Worm (Caenorhabditis elegans) whole organism, mixed stage, embryonic: ENCODE measurements around the gene har-1.
A peak's percentile ranks its signal among the peaks of the same experiment; 100 is the strongest.

Source experiments
- mab-5 ChIP-seq: fragments of 150-350 bp; optimal IDR thresholded peaks from 2 replicates; lab custom pipeline; 2014; ENCODE audit warnings: missing biosample characterization, missing genetic modification characterization
- mep-1 ChIP-seq: fragments of 150-350 bp; optimal IDR thresholded peaks from 2 replicates; lab custom pipeline; 2017; ENCODE audit warnings: missing biosample characterization, missing genetic modification reagents, missing genetic modification characterization, inconsistent platforms
- nhr-237 ChIP-seq: fragments of 150-350 bp; optimal IDR thresholded peaks from 2 replicates; lab custom pipeline; 2014; ENCODE audit warnings: missing biosample characterization, missing genetic modification characterization

- TF ChIP-seq mab-5 (tag; lab: Kevin White, UChicago) (peak; percentile 20), nhr-237 (tag; lab: Kevin White, UChicago) (no peak), mep-1 (no peak)
These were observed 43.6 kb downstream of the har-1 start for ce11 chrIII:4195306-4196008.
